Fruit fly (Drosophila melanogaster): ENCODE data around the gene by.

DNA sequence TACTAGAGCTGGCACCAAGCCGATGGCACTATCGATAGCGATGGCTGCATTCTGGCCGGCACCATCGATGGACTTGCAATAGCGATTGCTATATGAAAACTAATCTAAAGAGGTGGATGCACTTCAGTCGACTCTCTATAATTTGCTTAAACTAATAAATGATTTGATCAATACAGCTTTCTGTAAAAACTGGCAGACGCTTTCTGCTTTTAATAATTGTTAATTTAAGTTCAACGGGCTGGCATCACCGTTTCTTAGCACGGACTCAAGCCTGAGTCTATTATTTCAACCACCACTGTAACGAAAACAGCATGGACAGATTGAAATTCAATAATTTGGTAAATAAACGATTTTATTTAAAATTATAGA lies 19.8 kb downstream of the by start, which contains the start of the genes Ras85D and Rlb1:
- TF ChIP-seq CG16779 (tag; optimal IDR thresholded peaks at IDR 0.05) (no peak), Met (GFP tag; optimal IDR thresholded peaks at IDR 0.05) (no peak), Blimp-1 (GFP tag; optimal IDR thresholded peaks at IDR 0.05) (no peak), cyc (GFP tag; optimal IDR thresholded peaks at IDR 0.05) (peak; percentile 72), CG6808 (GFP tag; optimal IDR thresholded peaks at IDR 0.05) (no peak), fd85E (GFP tag; optimal IDR thresholded peaks at IDR 0.05) (no peak), salr (GFP tag; optimal IDR thresholded peaks at IDR 0.05) (no peak), esn (GFP tag; optimal IDR thresholded peaks at IDR 0.05) (peak; percentile 73), fd59A (GFP tag; optimal IDR thresholded peaks at IDR 0.05) (no peak)
